Worm (Caenorhabditis elegans): Measurements from ENCODE around the gene npr-42.

Gene npr-42

ce11 chrII:4276924-4277323 is 922 bp downstream of the npr-42 start:
- TF ChIP-seq dmd-4 (tag; optimal IDR thresholded peaks at IDR 0.05) (no peak), nhr-25 (tag; optimal IDR thresholded peaks at IDR 0.05) (no peak), ZK546.5 (tag; optimal IDR thresholded peaks at IDR 0.05) (no peak), egl-27 (tag; optimal IDR thresholded peaks at IDR 0.05) (no peak), peb-1 (tag; optimal IDR thresholded peaks at IDR 0.05) (no peak), sem-4 (tag; optimal IDR thresholded peaks at IDR 0.05) (no peak), ceh-82 (tag; optimal IDR thresholded peaks at IDR 0.05) (no peak), lsy-2 (tag; optimal IDR thresholded peaks at IDR 0.05) (no peak), R02D3.7 (tag; optimal IDR thresholded peaks at IDR 0.05) (no peak), nhr-23 (tag; optimal IDR thresholded peaks at IDR 0.05) (no peak), nhr-21 (tag; optimal IDR thresholded peaks at IDR 0.05) (no peak), elt-1 (tag; optimal IDR thresholded peaks at IDR 0.05) (no peak), nhr-6 (tag; optimal IDR thresholded peaks at IDR 0.05) (no peak), ztf-11 (tag; optimal IDR thresholded peaks at IDR 0.05) (no peak), lin-39 (tag; optimal IDR thresholded peaks at IDR 0.05) (no peak), nhr-77 (tag; optimal IDR thresholded peaks at IDR 0.05) (no peak), snpc-4 (tag; optimal IDR thresholded peaks at IDR 0.05) (no peak)

- TF ChIP-seq ztf-4 (tag; optimal IDR thresholded peaks at IDR 0.05): no peak
- TF ChIP-seq lin-13 (GFP tag; optimal IDR thresholded peaks at IDR 0.05): no peak
- TF ChIP-seq fos-1 (tag; optimal IDR thresholded peaks at IDR 0.05): no peak
- no peak for TF ChIP-seq F13H6.1 (tag; optimal IDR thresholded peaks at IDR 0.05)
- no peak for TF ChIP-seq alr-1 (tag; optimal IDR thresholded peaks at IDR 0.05)
- no peak for TF ChIP-seq mdl-1 (tag; optimal IDR thresholded peaks at IDR 0.05)
- no peak for TF ChIP-seq sma-3 (GFP tag; optimal IDR thresholded peaks at IDR 0.05)
- TF ChIP-seq lsy-2 (tag; optimal IDR thresholded peaks at IDR 0.05): no peak
- no peak for TF ChIP-seq unc-55 (GFP tag; optimal IDR thresholded peaks at IDR 0.05)
- TF ChIP-seq nhr-21 (tag; optimal IDR thresholded peaks at IDR 0.05): no peak
- no peak for TF ChIP-seq lin-11 (tag; optimal IDR thresholded peaks at IDR 0.05)
- TF ChIP-seq skn-1 (tag; optimal IDR thresholded peaks at IDR 0.05): no peak
- no peak for TF ChIP-seq nhr-11 (tag; optimal IDR thresholded peaks at IDR 0.05)
- TF ChIP-seq Y55F3AM.14 (GFP tag; optimal IDR thresholded peaks at IDR 0.05): no peak
- TF ChIP-seq elt-1 (tag; optimal IDR thresholded peaks at IDR 0.05): no peak
- TF ChIP-seq sem-4 (tag; optimal IDR thresholded peaks at IDR 0.05): no peak
- TF ChIP-seq snpc-4 (tag; optimal IDR thresholded peaks at IDR 0.05): no peak
Measured at ce11 chrII:4277639-4278038, 1.6 kb downstream of the npr-42 start.

- TF ChIP-seq ztf-11 (tag; optimal IDR thresholded peaks at IDR 0.05) (no peak), ceh-82 (tag; optimal IDR thresholded peaks at IDR 0.05) (no peak), nhr-10 (tag; optimal IDR thresholded peaks at IDR 0.05) (no peak), C34F6.9 (tag; optimal IDR thresholded peaks at IDR 0.05) (no peak), snpc-4 (tag; optimal IDR thresholded peaks at IDR 0.05) (no peak)
Measured at ce11 chrII:4281743-4282142, 5.7 kb downstream of the npr-42 start, which contains the start of gene C01F1.5. C01F1.5 (minus strand) TSS chrII:4281845.

ce11 chrII:4284305-4285193 is 8.5 kb downstream of the npr-42 start:
- no peak for TF ChIP-seq alr-1 (tag; optimal IDR thresholded peaks at IDR 0.05)
- no peak for TF ChIP-seq sma-3 (GFP tag; optimal IDR thresholded peaks at IDR 0.05)
- TF ChIP-seq mdl-1 (tag; optimal IDR thresholded peaks at IDR 0.05): no peak
- TF ChIP-seq ceh-82 (tag; optimal IDR thresholded peaks at IDR 0.05): no peak
- no peak for TF ChIP-seq nhr-77 (tag; optimal IDR thresholded peaks at IDR 0.05)
- TF ChIP-seq ztf-11 (tag; optimal IDR thresholded peaks at IDR 0.05): no peak
- TF ChIP-seq nhr-25 (tag; optimal IDR thresholded peaks at IDR 0.05): no peak
- no peak for TF ChIP-seq F13H6.1 (tag; optimal IDR thresholded peaks at IDR 0.05)
- TF ChIP-seq Y55F3AM.14 (GFP tag; optimal IDR thresholded peaks at IDR 0.05): no peak
- no peak for TF ChIP-seq mbf-1 (tag; optimal IDR thresholded peaks at IDR 0.05)
- TF ChIP-seq snpc-4 (tag; optimal IDR thresholded peaks at IDR 0.05): no peak
- TF ChIP-seq gmeb-1 (tag; optimal IDR thresholded peaks at IDR 0.05): no peak
- TF ChIP-seq egl-27 (tag; optimal IDR thresholded peaks at IDR 0.05): no peak
- no peak for TF ChIP-seq ceh-16 (tag; optimal IDR thresholded peaks at IDR 0.05)
- TF ChIP-seq fos-1 (tag; optimal IDR thresholded peaks at IDR 0.05): no peak
- no peak for TF ChIP-seq blmp-1 (tag; optimal IDR thresholded peaks at IDR 0.05; ENCODE audit: insufficient read depth)

Measured in whole organism, L2 larva.